Worm (Caenorhabditis elegans) whole organism, L2 larva: ENCODE results near the gene cest-34.

Experiments used
- R02D3.7 ChIP-seq: fragments of 150-350 bp; optimal IDR thresholded peaks from 2 replicates; lab custom pipeline; 2014; ENCODE audit warnings: missing biosample characterization, missing genetic modification characterization
- alr-1 ChIP-seq: fragments of 150-350 bp; optimal IDR thresholded peaks from 2 replicates; lab custom pipeline; 2014; ENCODE audit warnings: missing biosample characterization, missing genetic modification characterization
- ama-1 ChIP-seq: fragments of 150-350 bp; optimal IDR thresholded peaks from 2 replicates; lab custom pipeline; 2018; ENCODE audit warnings: inconsistent platforms
- dmd-4 ChIP-seq: sonication (generic microtip); optimal IDR thresholded peaks from 2 replicates; lab custom pipeline; 2017; ENCODE audit warnings: missing biosample characterization, missing genetic modification characterization
- elt-3 ChIP-seq: sonication (generic microtip); optimal IDR thresholded peaks from 2 replicates; lab custom pipeline; 2017; ENCODE audit warnings: missing biosample characterization, missing genetic modification characterization
- lin-11 ChIP-seq: fragments of 150-350 bp; sonication (generic microtip); optimal IDR thresholded peaks from 2 replicates; lab custom pipeline; 2014; ENCODE audit warnings: missing biosample characterization, missing genetic modification characterization, inconsistent platforms, mixed read lengths
- lin-13 ChIP-seq: fragments of 150-350 bp; optimal IDR thresholded peaks from 2 replicates; lab custom pipeline; 2014; ENCODE audit warnings: missing biosample characterization, missing genetic modification reagents, missing genetic modification characterization
- mdl-1 ChIP-seq, 2 experiments: fragments of 150-350 bp in 1 of 2; sonication (generic microtip) in 1 of 2; optimal IDR thresholded peaks; 2 replicates each; lab custom pipeline; 2017; ENCODE audit warnings: missing biosample characterization in 2 of 2, missing genetic modification characterization in 2 of 2
- nhr-237 ChIP-seq: fragments of 150-350 bp; optimal IDR thresholded peaks from 2 replicates; lab custom pipeline; 2014; ENCODE audit warnings: missing biosample characterization, missing genetic modification characterization
- ztf-11 ChIP-seq: sonication (generic microtip); optimal IDR thresholded peaks from 2 replicates; lab custom pipeline; 2017; ENCODE audit warnings: missing biosample characterization, missing genetic modification characterization
- ztf-4 ChIP-seq: fragments of 150-350 bp; optimal IDR thresholded peaks from 2 replicates; lab custom pipeline; 2014; ENCODE audit warnings: missing biosample characterization, missing genetic modification characterization

- TF ChIP-seq nhr-237 (tag; lab: Kevin White, UChicago) (no peak), ztf-11 (tag; lab: Kevin White, UChicago) (no peak), lin-11 (tag; lab: Kevin White, UChicago) (no peak), elt-3 (tag; lab: Kevin White, UChicago) (no peak), ama-1 (no peak), lin-13 (GFP tag; lab: Kevin White, UChicago) (no peak), ztf-4 (tag; lab: Kevin White, UChicago) (no peak), alr-1 (tag; lab: Kevin White, UChicago) (no peak), R02D3.7 (no peak), mdl-1 (tag; optimal IDR thresholded peaks at IDR 0.05; lab: Kevin White, UChicago) (no peak), dmd-4 (no peak)
Measured at ce11 chrV:6694668-6695067, 18.1 kb downstream of the cest-34 start, which contains the start of gene W02F12.8.
